Fruit fly (Drosophila melanogaster) whole organism, embryonic: ENCODE data around the gene CG14931.

Source experiments
- CG10431 ChIP-seq: fragments of 200-800 bp; sonication (Bioruptor generic); optimal IDR thresholded peaks from 3 replicates; lab custom pipeline; 2018; ENCODE audit warnings: missing biosample characterization, mild to moderate bottlenecking, missing genetic modification characterization
- CG11695 ChIP-seq: fragments of 200-800 bp; sonication (Bioruptor generic); IDR thresholded peaks from 3 replicates; pipeline ENCODE4 v1.3.6; 2022; ENCODE audit warnings: missing biosample characterization, missing genetic modification characterization
- CG13123 ChIP-seq: fragments of 200-800 bp; sonication (Bioruptor generic); optimal IDR thresholded peaks from 2 replicates; lab custom pipeline; 2016; ENCODE audit warnings: missing biosample characterization, missing genetic modification characterization
- CG13894 ChIP-seq: fragments of 200-800 bp; sonication (Bioruptor generic); optimal IDR thresholded peaks from 3 replicates; lab custom pipeline; 2018; ENCODE audit warnings: missing biosample characterization, mild to moderate bottlenecking, missing genetic modification characterization, moderate library complexity
- CG17385 ChIP-seq: fragments of 200-800 bp; sonication (Bioruptor generic); optimal IDR thresholded peaks from 3 replicates; lab custom pipeline; 2018; ENCODE audit warnings: missing biosample characterization, mild to moderate bottlenecking, missing genetic modification characterization
- CG1832 ChIP-seq: fragments of 200-800 bp; sonication (Bioruptor generic); optimal IDR thresholded peaks from 2 replicates; lab custom pipeline; 2017; ENCODE audit warnings: missing biosample characterization, mild to moderate bottlenecking, missing genetic modification characterization, inconsistent platforms
- CG2678 ChIP-seq: fragments of 200-800 bp; sonication (Bioruptor generic); optimal IDR thresholded peaks from 3 replicates; lab custom pipeline; 2019; ENCODE audit warnings: missing biosample characterization, mild to moderate bottlenecking, missing genetic modification characterization, moderate library complexity
- CG2875 ChIP-seq: fragments of 200-800 bp; sonication (Bioruptor generic); optimal IDR thresholded peaks from 2 replicates; lab custom pipeline; 2017; ENCODE audit warnings: missing biosample characterization, mild to moderate bottlenecking, missing genetic modification characterization, missing genetic modification reagents
- CG3163 ChIP-seq: fragments of 200-800 bp; sonication (Bioruptor generic); optimal IDR thresholded peaks from 3 replicates; lab custom pipeline; 2016; ENCODE audit warnings: missing biosample characterization, missing genetic modification characterization
- CG3281 ChIP-seq: fragments of 200-800 bp; sonication (Bioruptor generic); optimal IDR thresholded peaks from 3 replicates; lab custom pipeline; 2017; ENCODE audit warnings: missing biosample characterization, mild to moderate bottlenecking, missing genetic modification characterization
- CG34224 ChIP-seq: fragments of 200-800 bp; sonication (Bioruptor generic); IDR thresholded peaks from 3 replicates; pipeline ENCODE4 v1.3.6; 2022; ENCODE audit warnings: missing biosample characterization, missing genetic modification characterization; ENCODE audit not compliant: partially characterized antibody
- CG34422 ChIP-seq: fragments of 200-800 bp; sonication (Bioruptor generic); IDR thresholded peaks from 3 replicates; pipeline ENCODE4 v1.3.6; 2022; ENCODE audit warnings: missing biosample characterization, missing genetic modification characterization
- CG6689 ChIP-seq: fragments of 200-800 bp; sonication (Bioruptor generic); IDR thresholded peaks from 2 replicates; pipeline ENCODE4 v1.3.6; 2022; ENCODE audit warnings: missing biosample characterization, missing genetic modification characterization
- D19B ChIP-seq: fragments of 200-800 bp; sonication (Bioruptor generic); optimal IDR thresholded peaks from 2 replicates; lab custom pipeline; 2017; ENCODE audit warnings: missing biosample characterization, mild to moderate bottlenecking, missing genetic modification characterization
- Deaf1 ChIP-seq: fragments of 200-800 bp; optimal IDR thresholded peaks from 3 replicates; lab custom pipeline; 2019; ENCODE audit warnings: missing biosample characterization, mild to moderate bottlenecking, missing genetic modification characterization, moderate library complexity
- Dll ChIP-seq: fragments of 200-800 bp; sonication (Bioruptor generic); IDR thresholded peaks from 4 replicates; pipeline ENCODE4 v1.3.6; 2022; ENCODE audit warnings: missing biosample characterization, missing genetic modification characterization; ENCODE audit not compliant: partially characterized antibody
- Drgx ChIP-seq: fragments of 200-800 bp; sonication (Bioruptor generic); IDR thresholded peaks from 2 replicates; pipeline ENCODE4 v1.3.6; 2022; ENCODE audit warnings: missing biosample characterization, missing genetic modification characterization
- GATAe ChIP-seq: fragments of 200-800 bp; sonication (Bioruptor generic); conservative IDR thresholded peaks from 2 replicates; pipeline ENCODE4 v1.3.6; 2022; ENCODE audit warnings: missing biosample characterization, missing genetic modification characterization
- Gug ChIP-seq: fragments of 200-800 bp; sonication (Bioruptor generic); IDR thresholded peaks from 4 replicates; pipeline ENCODE4 v1.3.6; 2022; ENCODE audit warnings: missing biosample characterization, missing genetic modification characterization
- HLH4C ChIP-seq: fragments of 200-800 bp; sonication (Bioruptor generic); IDR thresholded peaks from 3 replicates; pipeline ENCODE4 v1.3.6; 2022; ENCODE audit warnings: missing biosample characterization, missing genetic modification characterization; ENCODE audit not compliant: partially characterized antibody
- Hr39 ChIP-seq: fragments of >200 bp; optimal IDR thresholded peaks from 2 replicates; lab custom pipeline; 2017
- Med ChIP-seq: fragments of 200-800 bp; sonication (Bioruptor generic); peaks from one replicate; lab custom pipeline; 2016; ENCODE audit warnings: missing biosample characterization, missing genetic modification characterization, mild to moderate bottlenecking, inconsistent platforms, moderate library complexity
- Nf-YB ChIP-seq: fragments of 200-800 bp; sonication (Bioruptor generic); optimal IDR thresholded peaks from 3 replicates; lab custom pipeline; 2019; ENCODE audit warnings: missing biosample characterization, mild to moderate bottlenecking, missing genetic modification characterization, moderate library complexity
- Nf-YC ChIP-seq: fragments of 200-800 bp; optimal IDR thresholded peaks from 3 replicates; lab custom pipeline; 2019; ENCODE audit warnings: missing biosample characterization, mild to moderate bottlenecking, missing genetic modification characterization, moderate library complexity
- Rfx ChIP-seq: fragments of 200-800 bp; sonication (Bioruptor generic); IDR thresholded peaks from 2 replicates; pipeline ENCODE4 v1.3.6; 2022; ENCODE audit warnings: missing biosample characterization, missing genetic modification characterization
- Sin3A ChIP-seq: fragments of >200 bp; optimal IDR thresholded peaks from 2 replicates; lab custom pipeline; 2018
- Sox100B ChIP-seq: fragments of 200-800 bp; sonication (Bioruptor generic); optimal IDR thresholded peaks from 3 replicates; lab custom pipeline; 2018; ENCODE audit warnings: missing biosample characterization, mild to moderate bottlenecking, missing genetic modification characterization
- Trl ChIP-seq, 3 experiments: fragments of >200 bp in 2 of 3; fragments of 200-800 bp in 1 of 3; sonication (Bioruptor generic) in 1 of 3; optimal IDR thresholded peaks; 2 replicates in 1 of 3; 3 replicates in 2 of 3; lab custom pipeline; 2016 to 2017; ENCODE audit warnings: missing biosample characterization in 1 of 3, missing genetic modification characterization in 1 of 3
- abd-A ChIP-seq: fragments of 200-800 bp; sonication (Bioruptor generic); optimal IDR thresholded peaks from 3 replicates; lab custom pipeline; 2019; ENCODE audit warnings: missing biosample characterization, mild to moderate bottlenecking, missing genetic modification characterization, moderate library complexity
- bsh ChIP-seq, 2 experiments: fragments of 200-800 bp; sonication (Bioruptor generic); optimal IDR thresholded peaks; 2 replicates each; lab custom pipeline; 2017 to 2018; ENCODE audit warnings: mild to moderate bottlenecking in 2 of 2, missing biosample characterization in 2 of 2, missing genetic modification characterization in 2 of 2, moderate library complexity in 1 of 2
- cg ChIP-seq: fragments of 200-800 bp; sonication (Bioruptor generic); optimal IDR thresholded peaks from 3 replicates; lab custom pipeline; 2019; ENCODE audit warnings: missing biosample characterization, mild to moderate bottlenecking, missing genetic modification characterization, moderate library complexity
- chinmo ChIP-seq: fragments of 200-800 bp; sonication (Bioruptor generic); IDR thresholded peaks from 4 replicates; pipeline ENCODE4 v1.3.6; 2022; ENCODE audit warnings: missing biosample characterization, missing genetic modification characterization; ENCODE audit not compliant: partially characterized antibody
- ewg ChIP-seq: fragments of 200-800 bp; sonication (Bioruptor generic); optimal IDR thresholded peaks from 3 replicates; lab custom pipeline; 2017; ENCODE audit warnings: mild to moderate bottlenecking, missing biosample characterization, missing genetic modification reagents, missing genetic modification characterization
- hth ChIP-seq: fragments of >200 bp; optimal IDR thresholded peaks from 2 replicates; lab custom pipeline; 2017; ENCODE audit warnings: inconsistent platforms
- insv ChIP-seq, 2 experiments: fragments of 200-800 bp; sonication (Bioruptor generic); optimal IDR thresholded peaks; 3 replicates each; lab custom pipeline; 2016 to 2018; ENCODE audit warnings: missing biosample characterization in 2 of 2, missing genetic modification characterization in 2 of 2
- nom ChIP-seq: fragments of 200-800 bp; sonication (Bioruptor generic); optimal IDR thresholded peaks from 2 replicates; lab custom pipeline; 2017; ENCODE audit warnings: missing biosample characterization, missing genetic modification characterization, mild to moderate bottlenecking, moderate library complexity, missing genetic modification reagents
- onecut ChIP-seq: fragments of 200-800 bp; sonication (Bioruptor generic); IDR thresholded peaks from 2 replicates; pipeline ENCODE4 v1.3.6; 2022; ENCODE audit warnings: missing biosample characterization, missing genetic modification characterization
- pros ChIP-seq: fragments of 200-800 bp; sonication (Bioruptor generic); optimal IDR thresholded peaks from 3 replicates; lab custom pipeline; 2019; ENCODE audit warnings: missing biosample characterization, mild to moderate bottlenecking, missing genetic modification characterization, moderate library complexity
- psq ChIP-seq: fragments of 200-800 bp; sonication (Bioruptor generic); optimal IDR thresholded peaks from 2 replicates; lab custom pipeline; 2017; ENCODE audit warnings: missing biosample characterization, missing genetic modification characterization
- pum ChIP-seq: fragments of 200-800 bp; sonication (Bioruptor generic); optimal IDR thresholded peaks from 2 replicates; lab custom pipeline; 2016; ENCODE audit warnings: missing biosample characterization, missing genetic modification characterization
- sd ChIP-seq: fragments of 200-800 bp; sonication (Bioruptor generic); optimal IDR thresholded peaks from 3 replicates; lab custom pipeline; 2018; ENCODE audit warnings: missing biosample characterization, mild to moderate bottlenecking, missing genetic modification characterization, moderate library complexity
- sens ChIP-seq: fragments of 200-800 bp; sonication (Bioruptor generic); peaks from one replicate; lab custom pipeline; 2016; ENCODE audit warnings: missing biosample characterization, missing genetic modification characterization
- seq ChIP-seq: fragments of 200-800 bp; sonication (Bioruptor generic); IDR thresholded peaks from 2 replicates; pipeline ENCODE4 v1.3.6; 2022; ENCODE audit warnings: missing biosample characterization, missing genetic modification characterization
- slbo ChIP-seq: fragments of 200-800 bp; sonication (Bioruptor generic); IDR thresholded peaks from 2 replicates; pipeline ENCODE4 v1.3.6; 2022; ENCODE audit warnings: missing biosample characterization, missing genetic modification characterization
- sr ChIP-seq: fragments of 200-800 bp; sonication (Bioruptor generic); IDR thresholded peaks from 3 replicates; pipeline ENCODE4 v1.3.6; 2022; ENCODE audit warnings: missing biosample characterization, missing genetic modification characterization
- tll ChIP-seq, 2 experiments: fragments of 200-800 bp in 1 of 2; fragments of >200 bp in 1 of 2; sonication (Bioruptor generic) in 1 of 2; optimal IDR thresholded peaks; 2 replicates each; lab custom pipeline; 2017 to 2019; ENCODE audit warnings: missing biosample characterization in 2 of 2, missing genetic modification characterization in 2 of 2, mild to moderate bottlenecking in 1 of 2, moderate library complexity in 1 of 2
- vfl ChIP-seq: fragments of 200-800 bp; sonication (Bioruptor generic); optimal IDR thresholded peaks from 2 replicates; lab custom pipeline; 2016; ENCODE audit warnings: missing biosample characterization, missing genetic modification characterization
- yki ChIP-seq: fragments of >200 bp; optimal IDR thresholded peaks from 3 replicates; lab custom pipeline; 2018

The CG14931 gene

DNA sequence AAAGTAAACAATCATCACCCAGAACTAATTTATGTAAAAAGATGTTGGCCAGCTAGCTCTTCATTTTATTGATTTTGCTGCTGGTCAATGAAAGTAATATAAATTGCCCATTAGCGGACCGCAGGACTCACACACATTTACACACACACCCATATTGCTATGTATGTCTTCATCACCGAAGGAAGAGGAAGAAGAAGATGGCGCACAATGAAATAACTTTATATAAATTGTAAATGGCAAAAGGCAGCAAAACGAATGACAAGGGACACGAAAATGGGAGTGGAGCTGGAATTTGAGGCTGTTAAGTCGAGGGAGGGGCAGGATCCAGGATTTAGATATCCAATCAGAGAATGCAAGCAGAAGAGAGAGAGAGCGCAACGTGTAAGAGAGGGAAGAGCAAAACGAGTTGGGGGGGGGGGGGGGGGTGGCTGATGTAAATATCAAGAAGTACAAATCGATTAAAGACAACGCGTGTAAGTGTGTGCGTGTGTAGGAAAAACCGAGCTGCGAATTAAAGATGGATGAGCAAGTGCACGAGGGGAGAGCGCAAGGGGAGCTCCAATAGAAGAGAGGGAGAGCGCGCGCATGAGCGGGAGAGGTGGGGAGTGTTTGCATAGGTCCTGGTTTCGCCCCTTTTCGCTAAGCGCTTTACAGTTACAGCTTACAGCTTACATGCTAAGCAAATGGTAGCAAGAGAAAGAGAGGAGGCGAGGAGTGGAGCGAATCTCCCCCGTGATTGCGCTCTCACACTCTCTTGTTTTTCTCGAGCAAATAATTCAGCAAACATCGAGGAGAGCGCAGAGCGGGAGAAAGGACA, 16.3 kb downstream of the CG14931 start:
- 0 out of 2 replicates have a peak, but pooled peaks have one; percentile 20 for TF ChIP-seq Drgx (GFP tag; lab: Robert Waterston, UW)
- peak; percentile 27 for TF ChIP-seq sens (GFP tag; lab: Kevin White, UChicago)
- TF ChIP-seq HLH4C = 0 out of 3 replicates have a peak, but pooled peaks have one; percentile 23
- TF ChIP-seq chinmo (GFP tag; lab: Robert Waterston, UW) = 0 out of 4 replicates have a peak, but pooled peaks have one; percentile 46
- no peak for TF ChIP-seq Sin3A
- TF ChIP-seq tll (GFP tag; optimal IDR thresholded peaks at IDR 0.05; lab: Kevin White, UChicago) = no peak
- no peak for TF ChIP-seq GATAe (GFP tag; lab: Robert Waterston, UW)
- TF ChIP-seq Sox100B (GFP tag; lab: Kevin White, UChicago) = no peak
- TF ChIP-seq psq (GFP tag; lab: Kevin White, UChicago) = peak; percentile 6
- TF ChIP-seq CG11695 = 0 out of 3 replicates have a peak, but pooled peaks have one; percentile 31
- TF ChIP-seq Med (GFP tag; lab: Kevin White, UChicago) = peak; percentile 59
- TF ChIP-seq CG6689 (GFP tag; lab: Robert Waterston, UW) = no peak
- TF ChIP-seq cg (GFP tag; lab: Kevin White, UChicago) = peak; percentile 33
- peak in 1 of 2 experiments; percentile 11 for TF ChIP-seq bsh (GFP tag; optimal IDR thresholded peaks at IDR 0.05; lab: Kevin White, UChicago)
- TF ChIP-seq CG2875 = no peak
- peak; percentile 35 for TF ChIP-seq CG3163
- peak; percentile 11; the same call in 1 of the 2 replicates for TF ChIP-seq seq
- no peak for TF ChIP-seq CG2678 (tag; lab: Kevin White, UChicago)
- peak; percentile 15 for TF ChIP-seq CG10431 (GFP tag; lab: Kevin White, UChicago)
- peak; percentile 86 for TF ChIP-seq ewg (GFP tag; lab: Kevin White, UChicago)
- TF ChIP-seq abd-A (tag; lab: Kevin White, UChicago) = peak; percentile 94
- peak; percentile 47 for TF ChIP-seq pros (GFP tag; lab: Kevin White, UChicago)
- TF ChIP-seq Deaf1 (tag; lab: Kevin White, UChicago) = peak; percentile 60
- TF ChIP-seq sr = no peak
- TF ChIP-seq Nf-YC (tag; lab: Kevin White, UChicago) = peak; percentile 66
- TF ChIP-seq Gug (GFP tag; lab: Robert Waterston, UW) = no peak
- peak; percentile 57 for TF ChIP-seq Nf-YB (GFP tag; lab: Kevin White, UChicago)
- TF ChIP-seq Rfx (GFP tag; lab: Robert Waterston, UW) = 0 out of 2 replicates have a peak, but pooled peaks have one; percentile 5
- TF ChIP-seq nom (GFP tag; lab: Kevin White, UChicago) = peak; percentile 28
- TF ChIP-seq CG34224 (GFP tag; lab: Robert Waterston, UW) = 0 out of 3 replicates have a peak, but pooled peaks have one; percentile 33
- TF ChIP-seq onecut (GFP tag; lab: Robert Waterston, UW) = peak; percentile 88
- TF ChIP-seq Hr39 = peak; percentile 29
- no peak for TF ChIP-seq slbo
- TF ChIP-seq CG34422 (GFP tag; lab: Robert Waterston, UW) = 0 out of 3 replicates have a peak, but pooled peaks have one; percentile 26
- no peak for TF ChIP-seq D19B (GFP tag; lab: Kevin White, UChicago)
- no peak for TF ChIP-seq vfl
- peak; percentile 37 for TF ChIP-seq CG13894 (tag; lab: Kevin White, UChicago)
- peak in 1 of 2 experiments; percentile 32 for TF ChIP-seq insv (GFP tag; optimal IDR thresholded peaks at IDR 0.05; lab: Kevin White, UChicago)
- no peak for TF ChIP-seq CG13123
- TF ChIP-seq hth (lab: Kevin White, UChicago) = no peak
- peak; percentile 33 for TF ChIP-seq yki (lab: Kevin White, UChicago)
- TF ChIP-seq Trl (optimal IDR thresholded peaks at IDR 0.05; lab: Kevin White, UChicago) = peak; percentile 75 to 86
- no peak for TF ChIP-seq Trl (GFP tag; optimal IDR thresholded peaks at IDR 0.05; lab: Kevin White, UChicago)
- no peak for TF ChIP-seq pum (GFP tag; lab: Kevin White, UChicago)
- TF ChIP-seq CG3281 (GFP tag; lab: Kevin White, UChicago) = no peak
- TF ChIP-seq CG1832 (GFP tag; lab: Kevin White, UChicago) = peak; percentile 19
- no peak for TF ChIP-seq sd (tag; lab: Kevin White, UChicago)
- TF ChIP-seq Dll (GFP tag; lab: Robert Waterston, UW) = 0 out of 4 replicates have a peak, but pooled peaks have one; percentile 23
- TF ChIP-seq CG17385 (GFP tag; lab: Kevin White, UChicago) = peak; percentile 56
